Fruit fly (Drosophila melanogaster) whole organism, embryonic: ENCODE measurements around the gene ATPsyngamma.

Experiments used
- ATbp ChIP-seq: fragments of 200-800 bp; sonication (Bioruptor generic); optimal IDR thresholded peaks from 2 replicates; lab custom pipeline; 2017; ENCODE audit warnings: missing biosample characterization, mild to moderate bottlenecking, missing genetic modification characterization, missing genetic modification reagents
- Blimp-1 ChIP-seq: fragments of 200-800 bp; sonication (Bioruptor generic); optimal IDR thresholded peaks from 3 replicates; lab custom pipeline; 2018; ENCODE audit warnings: missing biosample characterization, missing genetic modification characterization, mild to moderate bottlenecking, moderate library complexity, missing genetic modification reagents
- CG12744 ChIP-seq: fragments of 200-800 bp; sonication (Bioruptor generic); optimal IDR thresholded peaks from 2 replicates; lab custom pipeline; 2016; ENCODE audit warnings: missing biosample characterization, missing genetic modification characterization
- CG13287 ChIP-seq: fragments of 200-800 bp; sonication (Bioruptor generic); IDR thresholded peaks from 2 replicates; pipeline ENCODE4 v1.3.6; 2022; ENCODE audit warnings: missing biosample characterization, missing genetic modification characterization; ENCODE audit not compliant: partially characterized antibody
- CG14014 ChIP-seq: fragments of 200-800 bp; sonication (Bioruptor generic); IDR thresholded peaks from 2 replicates; pipeline ENCODE4 v1.3.6; 2022; ENCODE audit warnings: missing biosample characterization, missing genetic modification characterization
- CG14965 ChIP-seq: fragments of 200-800 bp; sonication (Bioruptor generic); optimal IDR thresholded peaks from 2 replicates; lab custom pipeline; 2016; ENCODE audit warnings: missing biosample characterization, missing genetic modification characterization, borderline replicate concordance
- CG15514 ChIP-seq: fragments of 200-800 bp; sonication (Bioruptor generic); optimal IDR thresholded peaks from 3 replicates; lab custom pipeline; 2017; ENCODE audit warnings: missing biosample characterization, missing genetic modification characterization, mild to moderate bottlenecking, moderate library complexity, missing genetic modification reagents
- CG16815 ChIP-seq: fragments of 200-800 bp; sonication (Bioruptor generic); optimal IDR thresholded peaks from 3 replicates; lab custom pipeline; 2017; ENCODE audit warnings: missing biosample characterization, mild to moderate bottlenecking, missing genetic modification characterization
- CG1792 ChIP-seq: fragments of 200-800 bp; sonication (Bioruptor generic); optimal IDR thresholded peaks from 2 replicates; lab custom pipeline; 2016; ENCODE audit warnings: missing biosample characterization, missing genetic modification characterization
- CG2202 ChIP-seq: fragments of 200-800 bp; sonication (Bioruptor generic); optimal IDR thresholded peaks from 2 replicates; lab custom pipeline; 2018; ENCODE audit warnings: missing biosample characterization, mild to moderate bottlenecking, missing genetic modification characterization
- CG31388 ChIP-seq: fragments of 200-800 bp; sonication (Bioruptor generic); optimal IDR thresholded peaks from 2 replicates; lab custom pipeline; 2016; ENCODE audit warnings: missing biosample characterization, missing genetic modification characterization
- CG34376 ChIP-seq: fragments of 200-800 bp; sonication (Bioruptor generic); optimal IDR thresholded peaks from 2 replicates; lab custom pipeline; 2018; ENCODE audit warnings: missing biosample characterization, mild to moderate bottlenecking, missing genetic modification characterization
- CG4328 ChIP-seq: fragments of 200-800 bp; sonication (Bioruptor generic); optimal IDR thresholded peaks from 3 replicates; lab custom pipeline; 2017; ENCODE audit warnings: missing biosample characterization, missing genetic modification reagents, missing genetic modification characterization
- CG4424 ChIP-seq: fragments of 200-800 bp; sonication (Bioruptor generic); optimal IDR thresholded peaks from 3 replicates; lab custom pipeline; 2016; ENCODE audit warnings: missing biosample characterization, missing genetic modification characterization
- CG6791 ChIP-seq: fragments of 200-800 bp; sonication (Bioruptor generic); IDR thresholded peaks from 3 replicates; pipeline ENCODE4 v1.3.6; 2022; ENCODE audit warnings: missing biosample characterization, missing genetic modification characterization; ENCODE audit not compliant: partially characterized antibody
- CG7963 ChIP-seq: fragments of 200-800 bp; sonication (Bioruptor generic); IDR thresholded peaks from 3 replicates; pipeline ENCODE4 v1.3.6; 2022; ENCODE audit warnings: missing biosample characterization, missing genetic modification characterization; ENCODE audit not compliant: partially characterized antibody
- CG8290 ChIP-seq, 3 experiments: fragments of 200-800 bp; sonication (Bioruptor generic); optimal IDR thresholded peaks; 2 replicates each; lab custom pipeline; 2016 to 2019; ENCODE audit warnings: missing biosample characterization in 3 of 3, missing genetic modification characterization in 3 of 3, mild to moderate bottlenecking in 2 of 3, moderate library complexity in 1 of 3
- D19A ChIP-seq: fragments of 200-800 bp; optimal IDR thresholded peaks from 3 replicates; lab custom pipeline; 2019; ENCODE audit warnings: missing biosample characterization, mild to moderate bottlenecking, missing genetic modification characterization, moderate library complexity
- Gug ChIP-seq: fragments of 200-800 bp; sonication (Bioruptor generic); IDR thresholded peaks from 4 replicates; pipeline ENCODE4 v1.3.6; 2022; ENCODE audit warnings: missing biosample characterization, missing genetic modification characterization
- Hey ChIP-seq: fragments of 200-800 bp; sonication (Bioruptor generic); optimal IDR thresholded peaks from 3 replicates; lab custom pipeline; 2018; ENCODE audit warnings: missing biosample characterization, mild to moderate bottlenecking, missing genetic modification characterization
- Jarid2 ChIP-seq: fragments of 200-800 bp; sonication (Bioruptor generic); optimal IDR thresholded peaks from 3 replicates; lab custom pipeline; 2017; ENCODE audit warnings: mild to moderate bottlenecking, missing biosample characterization, missing genetic modification reagents, missing genetic modification characterization
- Kr ChIP-seq: fragments of 200-800 bp; sonication (Bioruptor generic); optimal IDR thresholded peaks from 2 replicates; lab custom pipeline; 2017; ENCODE audit warnings: missing biosample characterization, mild to moderate bottlenecking, missing genetic modification characterization
- MESR4 ChIP-seq: fragments of 200-800 bp; sonication (Bioruptor generic); optimal IDR thresholded peaks from 2 replicates; lab custom pipeline; 2018; ENCODE audit warnings: missing biosample characterization, mild to moderate bottlenecking, missing genetic modification characterization, moderate library complexity
- Myb ChIP-seq: fragments of 200-800 bp; sonication (Bioruptor generic); optimal IDR thresholded peaks from 2 replicates; lab custom pipeline; 2016; ENCODE audit warnings: missing biosample characterization, missing genetic modification characterization
- NfI ChIP-seq: fragments of 200-800 bp; sonication (Bioruptor generic); optimal IDR thresholded peaks from 3 replicates; lab custom pipeline; 2018; ENCODE audit warnings: missing biosample characterization, mild to moderate bottlenecking, missing genetic modification characterization, moderate library complexity
- Rx ChIP-seq: fragments of 200-800 bp; sonication (Bioruptor generic); IDR thresholded peaks from 2 replicates; pipeline ENCODE4 v1.3.6; 2022; ENCODE audit warnings: missing biosample characterization, missing genetic modification characterization
- Sox100B ChIP-seq: fragments of 200-800 bp; sonication (Bioruptor generic); optimal IDR thresholded peaks from 3 replicates; lab custom pipeline; 2018; ENCODE audit warnings: missing biosample characterization, mild to moderate bottlenecking, missing genetic modification characterization
- Tbp ChIP-seq: fragments of >200 bp; optimal IDR thresholded peaks from 2 replicates; lab custom pipeline; 2018; ENCODE audit warnings: missing biosample characterization, missing genetic modification characterization
- Xbp1 ChIP-seq: fragments of 200-800 bp; sonication (Bioruptor generic); optimal IDR thresholded peaks from 3 replicates; lab custom pipeline; 2016; ENCODE audit warnings: missing biosample characterization, mild to moderate bottlenecking, missing genetic modification characterization
- Xrp1 ChIP-seq: fragments of 200-800 bp; sonication (Bioruptor generic); IDR thresholded peaks from 2 replicates; pipeline ENCODE4 v1.3.6; 2022; ENCODE audit warnings: missing biosample characterization, missing genetic modification characterization
- dpn ChIP-seq, 2 experiments: fragments of 200-800 bp; sonication (Bioruptor generic); optimal IDR thresholded peaks; 3 replicates each; lab custom pipeline; 2016; ENCODE audit warnings: missing biosample characterization in 2 of 2, missing genetic modification characterization in 2 of 2
- ems ChIP-seq: fragments of 200-800 bp; sonication (Bioruptor generic); optimal IDR thresholded peaks from 3 replicates; lab custom pipeline; 2016; ENCODE audit warnings: missing biosample characterization, missing genetic modification characterization
- fd3F ChIP-seq: fragments of 200-800 bp; sonication (Bioruptor generic); optimal IDR thresholded peaks from 2 replicates; lab custom pipeline; 2018; ENCODE audit warnings: missing biosample characterization, mild to moderate bottlenecking, missing genetic modification characterization, moderate library complexity
- ftz-f1 ChIP-seq: fragments of 200-800 bp; sonication (Bioruptor generic); optimal IDR thresholded peaks from 2 replicates; lab custom pipeline; 2016; ENCODE audit warnings: missing biosample characterization, missing genetic modification characterization
- lola ChIP-seq, 3 experiments: fragments of >200 bp in 2 of 3; fragments of 200-800 bp in 1 of 3; sonication (Bioruptor generic) in 1 of 3; optimal IDR thresholded peaks; 2 replicates each; lab custom pipeline; 2017 to 2019; ENCODE audit warnings: missing biosample characterization in 3 of 3, missing genetic modification characterization in 3 of 3, mild to moderate bottlenecking in 1 of 3, moderate library complexity in 1 of 3
- mam ChIP-seq: fragments of 200-800 bp; sonication (Bioruptor generic); optimal IDR thresholded peaks from 3 replicates; lab custom pipeline; 2016; ENCODE audit warnings: missing biosample characterization, missing genetic modification characterization
- mld ChIP-seq: fragments of 200-800 bp; sonication (Bioruptor generic); IDR thresholded peaks from 3 replicates; pipeline ENCODE4 v1.3.6; 2022; ENCODE audit warnings: missing biosample characterization, missing genetic modification characterization; ENCODE audit not compliant: partially characterized antibody
- nerfin-1 ChIP-seq: fragments of 200-800 bp; sonication (Bioruptor generic); optimal IDR thresholded peaks from 3 replicates; lab custom pipeline; 2019; ENCODE audit warnings: missing biosample characterization, mild to moderate bottlenecking, missing genetic modification characterization, moderate library complexity
- oc ChIP-seq: fragments of 200-800 bp; sonication (Bioruptor generic); optimal IDR thresholded peaks from 2 replicates; lab custom pipeline; 2018; ENCODE audit warnings: missing biosample characterization, mild to moderate bottlenecking, missing genetic modification characterization, moderate library complexity
- pum ChIP-seq: fragments of 200-800 bp; sonication (Bioruptor generic); optimal IDR thresholded peaks from 2 replicates; lab custom pipeline; 2016; ENCODE audit warnings: missing biosample characterization, missing genetic modification characterization
- ranshi ChIP-seq: fragments of 200-800 bp; sonication (Bioruptor generic); IDR thresholded peaks from 2 replicates; pipeline ENCODE4 v1.3.6; 2022; ENCODE audit warnings: missing biosample characterization, missing genetic modification characterization
- salm ChIP-seq: fragments of 200-800 bp; sonication (Bioruptor generic); optimal IDR thresholded peaks from 2 replicates; lab custom pipeline; 2018; ENCODE audit warnings: missing biosample characterization, mild to moderate bottlenecking, missing genetic modification characterization
- sc ChIP-seq, 3 experiments: fragments of >200 bp in 2 of 3; fragments of 200-800 bp in 1 of 3; sonication (Bioruptor generic) in 1 of 3; optimal IDR thresholded peaks; 2 replicates in 2 of 3; 3 replicates in 1 of 3; lab custom pipeline; 2017; ENCODE audit warnings: mild to moderate bottlenecking in 1 of 3, missing biosample characterization in 1 of 3, missing genetic modification characterization in 1 of 3, missing genetic modification reagents in 1 of 3
- sens ChIP-seq: fragments of 200-800 bp; sonication (Bioruptor generic); peaks from one replicate; lab custom pipeline; 2016; ENCODE audit warnings: missing biosample characterization, missing genetic modification characterization
- sens-2 ChIP-seq: fragments of 200-800 bp; sonication (Bioruptor generic); IDR thresholded peaks from 2 replicates; pipeline ENCODE4 v1.3.6; 2022; ENCODE audit warnings: missing biosample characterization, missing genetic modification characterization
- stwl ChIP-seq: fragments of 200-800 bp; sonication (Bioruptor generic); optimal IDR thresholded peaks from 3 replicates; lab custom pipeline; 2018; ENCODE audit warnings: missing biosample characterization, mild to moderate bottlenecking, missing genetic modification characterization, moderate library complexity
- toy ChIP-seq: fragments of 200-800 bp; sonication (Bioruptor generic); IDR thresholded peaks from 2 replicates; pipeline ENCODE4 v1.3.6; 2022; ENCODE audit warnings: missing biosample characterization, missing genetic modification characterization
- trh ChIP-seq: fragments of 200-800 bp; sonication (Bioruptor generic); optimal IDR thresholded peaks from 2 replicates; lab custom pipeline; 2016; ENCODE audit warnings: missing biosample characterization, missing genetic modification characterization

ATPsyngamma gene

DNA sequence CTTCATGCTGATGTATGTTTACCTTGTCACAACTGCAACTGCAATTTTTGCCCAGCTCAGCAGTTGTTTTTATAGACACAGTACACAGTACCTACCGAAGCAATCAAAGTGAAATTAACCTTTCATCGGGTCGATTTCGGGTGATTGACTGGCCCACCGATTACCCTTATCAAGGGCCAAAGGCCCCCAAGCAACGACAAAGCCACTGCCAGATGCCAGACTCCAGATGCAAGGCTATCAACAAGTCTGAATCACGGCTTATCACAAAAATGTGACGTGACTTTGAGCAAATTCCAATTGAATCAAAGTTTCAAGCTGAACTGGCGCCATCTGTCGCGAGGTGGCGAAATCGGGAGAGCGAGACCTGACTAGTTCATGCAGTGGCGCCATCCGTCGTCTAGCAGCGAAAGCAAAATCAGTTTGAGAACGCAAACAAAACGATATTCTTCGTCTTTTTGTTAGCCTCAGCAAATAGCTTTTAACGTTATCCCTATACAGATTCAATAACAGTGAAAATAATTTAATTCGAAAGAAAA lies 32.1 kb downstream of the ATPsyngamma start, which contains the start of gene Obp99b (continued):
- TF ChIP-seq CG8290 (GFP tag; optimal IDR thresholded peaks at IDR 0.05; lab: Kevin White, UChicago) (peak; percentile 44), CG8290 (tag; optimal IDR thresholded peaks at IDR 0.05; lab: Kevin White, UChicago) (peak; percentile 73 to 87), Tbp (no peak), CG15514 (GFP tag; lab: Kevin White, UChicago) (peak; percentile 67), dpn (GFP tag; optimal IDR thresholded peaks at IDR 0.05; lab: Kevin White, UChicago) (peak; percentile 76 to 78), pum (GFP tag; lab: Kevin White, UChicago) (peak; percentile 68), trh (GFP tag; lab: Kevin White, UChicago) (peak; percentile 60), CG14014 (peak; percentile 66; the same call in 1 of the 2 replicates), sens (peak; percentile 98), ftz-f1 (peak; percentile 5), CG31388 (GFP tag; lab: Kevin White, UChicago) (peak; percentile 14), stwl (peak; percentile 32), Gug (GFP tag; lab: Robert Waterston, UW) (peak; percentile 53; the same call in 3 of the 4 replicates), salm (tag; lab: Kevin White, UChicago) (peak; percentile 10), CG6791 (GFP tag; lab: Robert Waterston, UW) (no peak), Xbp1 (GFP tag; lab: Kevin White, UChicago) (peak; percentile 88), lola (GFP tag; optimal IDR thresholded peaks at IDR 0.05; lab: Kevin White, UChicago) (peak in 1 of 3 experiments; percentile 23), CG7963 (GFP tag; lab: Robert Waterston, UW) (no peak), fd3F (GFP tag; lab: Kevin White, UChicago) (peak; percentile 43), MESR4 (GFP tag; lab: Kevin White, UChicago) (peak; percentile 22), NfI (GFP tag; lab: Kevin White, UChicago) (peak; percentile 91), CG2202 (tag; lab: Kevin White, UChicago) (peak; percentile 71), Blimp-1 (GFP tag; lab: Kevin White, UChicago) (peak; percentile 48), mam (GFP tag; lab: Kevin White, UChicago) (peak; percentile 45), Rx (peak; percentile 69), CG34376 (GFP tag; lab: Kevin White, UChicago) (peak; percentile 67), CG16815 (GFP tag; lab: Kevin White, UChicago) (peak; percentile 58), CG13287 (GFP tag; lab: Robert Waterston, UW) (no peak), Sox100B (GFP tag; lab: Kevin White, UChicago) (peak; percentile 69), D19A (tag; lab: Kevin White, UChicago) (peak; percentile 39), CG14965 (GFP tag; lab: Kevin White, UChicago) (peak; percentile 98), Xrp1 (GFP tag; lab: Robert Waterston, UW) (peak; percentile 73), ems (GFP tag; lab: Kevin White, UChicago) (peak; percentile 64), sc (optimal IDR thresholded peaks at IDR 0.05; lab: Kevin White, UChicago) (no peak), sc (GFP tag; optimal IDR thresholded peaks at IDR 0.05; lab: Kevin White, UChicago) (peak; percentile 80), CG4424 (peak; percentile 87), ATbp (peak; percentile 82), sens-2 (GFP tag; lab: Robert Waterston, UW) (peak; percentile 90), mld (no peak), Myb (GFP tag; lab: Kevin White, UChicago) (peak; percentile 46), nerfin-1 (tag; lab: Kevin White, UChicago) (peak; percentile 51), Hey (tag; lab: Kevin White, UChicago) (peak; percentile 51), toy (GFP tag; lab: Robert Waterston, UW) (no peak), Kr (peak; percentile 12), Jarid2 (GFP tag; lab: Kevin White, UChicago) (peak; percentile 73), CG4328 (peak; percentile 52), oc (peak; percentile 36), ranshi (peak; percentile 69), CG12744 (GFP tag; lab: Kevin White, UChicago) (peak; percentile 3), CG1792 (GFP tag; lab: Kevin White, UChicago) (peak; percentile 60)
